Worm (Caenorhabditis elegans) whole organism, L4 larva: ENCODE data around the gene srd-55.

Source experiments
- mdl-1 ChIP-seq, 2 experiments: fragments of 150-350 bp in 1 of 2; sonication (generic microtip) in 1 of 2; optimal IDR thresholded peaks; 2 replicates each; lab custom pipeline; 2014 to 2017; ENCODE audit warnings: missing biosample characterization in 2 of 2, missing genetic modification characterization in 2 of 2
- tag-97 ChIP-seq: fragments of 200-800 bp; sonication (Bioruptor generic); IDR thresholded peaks from 2 replicates; pipeline ENCODE4 v1.3.6; 2022; ENCODE audit warnings: missing genetic modification characterization, missing compliant biosample characterization

ce11 chrII:7456184-7456583, 47.9 kb downstream of the srd-55 start, which contains the start of gene D1022.3:
- TF ChIP-seq mdl-1 (tag; optimal IDR thresholded peaks at IDR 0.05; lab: Kevin White, UChicago) (no peak), tag-97 (GFP tag; lab: Robert Waterston, UW) (no peak)
